Worm (Caenorhabditis elegans) whole organism, midembryonic: ENCODE results near the gene str-264.

ENCODE experiments used
- T22C8.4 ChIP-seq: fragments of 200-800 bp; sonication (Bioruptor generic); IDR thresholded peaks from 2 replicates; pipeline ENCODE4 v1.3.6; 2022; ENCODE audit warnings: missing genetic modification characterization, missing compliant biosample characterization
- cog-1 ChIP-seq: sonication (generic microtip); optimal IDR thresholded peaks from 2 replicates; lab custom pipeline; 2016; ENCODE audit warnings: missing genetic modification characterization, missing compliant biosample characterization
- flt-1 ChIP-seq: fragments of 200-800 bp; sonication (Bioruptor generic); IDR thresholded peaks from 2 replicates; pipeline ENCODE4 v1.3.6; 2022; ENCODE audit warnings: missing genetic modification characterization, missing compliant biosample characterization
- klf-2 ChIP-seq: fragments of 200-800 bp; sonication (Bioruptor generic); conservative IDR thresholded peaks from 2 replicates; pipeline ENCODE4 v1.3.6; 2022; ENCODE audit warnings: missing genetic modification reagents, missing genetic modification characterization, missing compliant biosample characterization
- med-1 ChIP-seq: sonication (generic microtip); optimal IDR thresholded peaks from 2 replicates; lab custom pipeline; 2017; ENCODE audit warnings: missing genetic modification characterization, mild to moderate bottlenecking, missing compliant biosample characterization, antibody characterized with exemption, missing genetic modification reagents; ENCODE audit not compliant: insufficient read depth
- ref-1 ChIP-seq: fragments of 200-800 bp; sonication (Bioruptor generic); conservative IDR thresholded peaks from 2 replicates; pipeline ENCODE4 v1.3.6; 2022; ENCODE audit warnings: missing genetic modification reagents, missing genetic modification characterization, missing compliant biosample characterization
- tab-1 ChIP-seq: fragments of 200-800 bp; sonication (Bioruptor generic); IDR thresholded peaks from 2 replicates; pipeline ENCODE4 v1.3.6; 2022; ENCODE audit warnings: missing genetic modification characterization, missing compliant biosample characterization
- ztf-23 ChIP-seq: fragments of 200-800 bp; sonication (Bioruptor generic); IDR thresholded peaks from 2 replicates; pipeline ENCODE4 v1.3.6; 2022; ENCODE audit warnings: missing genetic modification reagents, missing genetic modification characterization, missing compliant biosample characterization
- ztf-29 ChIP-seq: fragments of 200-800 bp; sonication (Bioruptor generic); IDR thresholded peaks from 2 replicates; pipeline ENCODE4 v1.3.6; 2022; ENCODE audit warnings: missing genetic modification reagents, missing genetic modification characterization, missing compliant biosample characterization

Gene str-264

DNA sequence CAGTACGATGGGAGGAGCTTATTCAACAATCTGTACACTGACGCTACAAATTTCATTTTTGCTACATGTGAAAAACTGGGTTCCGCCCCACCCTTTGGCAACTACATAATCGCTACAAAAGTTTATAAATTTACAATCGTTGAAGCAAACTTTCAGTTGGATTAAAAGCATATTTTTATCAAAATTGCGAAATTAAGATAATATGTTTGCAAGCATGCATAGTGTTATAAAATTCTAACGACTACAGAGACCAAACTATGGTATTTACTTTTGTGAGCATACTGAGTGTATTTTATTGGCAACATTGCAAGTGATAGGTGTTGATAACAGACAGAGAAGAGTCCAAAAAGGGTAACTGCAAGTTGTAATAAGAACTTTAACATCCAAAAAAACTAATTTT, 13.8 kb downstream of the str-264 start, which contains the start of gene C06B8.2:
Gene C06B8.2 (minus strand): TSS at position 153 of the 400 bp plus-strand sequence.
- no peak for TF ChIP-seq klf-2 (GFP tag; lab: Robert Waterston, UW)
- no peak for TF ChIP-seq cog-1
- no peak for TF ChIP-seq ztf-23 (GFP tag; lab: Robert Waterston, UW)
- TF ChIP-seq med-1 (GFP tag; lab: Kevin White, UChicago) = no peak
- TF ChIP-seq tab-1 = no peak

DNA sequence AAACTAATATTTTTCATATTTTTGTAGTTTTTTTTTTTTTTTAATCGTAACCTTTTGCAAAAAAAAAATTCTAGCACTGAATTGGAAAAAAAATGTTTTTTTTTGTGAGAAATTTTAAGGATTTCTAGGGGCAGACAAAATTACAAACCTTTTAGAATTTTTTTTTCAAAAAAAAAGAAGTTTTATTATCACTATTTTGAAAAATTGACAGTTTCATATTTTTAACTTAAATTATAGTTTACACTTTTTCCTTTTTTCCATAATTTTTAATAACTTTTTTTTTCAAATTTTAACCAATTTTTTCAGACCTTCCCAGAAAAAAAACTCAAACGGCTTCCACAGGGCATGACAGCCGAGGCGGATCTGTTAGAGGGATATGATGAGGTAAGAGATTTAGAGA, 21.4 kb downstream of the str-264 start, which contains the start of gene dpf-1:
Gene dpf-1 (plus strand): TSS at position 301 of the 400 bp plus-strand sequence.
- no peak for TF ChIP-seq med-1 (GFP tag; lab: Kevin White, UChicago)

DNA sequence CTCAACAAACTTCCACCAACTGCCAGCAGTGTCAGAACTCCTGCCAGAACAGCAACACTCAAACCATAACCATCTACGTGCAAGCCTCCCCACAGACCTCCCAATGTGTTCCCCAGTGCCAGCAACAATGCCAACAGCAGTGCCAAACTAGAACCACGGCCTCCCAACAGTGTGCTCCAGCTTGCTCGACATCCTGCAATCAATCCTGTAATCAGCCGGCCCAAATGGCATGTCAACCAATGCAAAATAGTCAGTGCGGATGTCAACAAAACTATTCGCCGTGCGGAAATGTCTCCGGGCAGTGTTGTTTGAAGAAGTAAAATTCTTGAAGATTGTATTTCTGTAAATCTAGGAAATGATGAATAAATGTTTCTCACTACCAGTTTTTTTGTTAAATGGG, 25.7 kb downstream of the str-264 start:
- TF ChIP-seq T22C8.4 (GFP tag; lab: Robert Waterston, UW) = no peak
- no peak for TF ChIP-seq ref-1 (GFP tag; lab: Robert Waterston, UW)
- TF ChIP-seq flt-1 (GFP tag; lab: Robert Waterston, UW) = no peak
- TF ChIP-seq tab-1 = no peak
- TF ChIP-seq cog-1 = no peak
- no peak for TF ChIP-seq med-1 (GFP tag; lab: Kevin White, UChicago)
- TF ChIP-seq ztf-23 (GFP tag; lab: Robert Waterston, UW) = no peak
- TF ChIP-seq ztf-29 (GFP tag; lab: Robert Waterston, UW) = no peak

DNA sequence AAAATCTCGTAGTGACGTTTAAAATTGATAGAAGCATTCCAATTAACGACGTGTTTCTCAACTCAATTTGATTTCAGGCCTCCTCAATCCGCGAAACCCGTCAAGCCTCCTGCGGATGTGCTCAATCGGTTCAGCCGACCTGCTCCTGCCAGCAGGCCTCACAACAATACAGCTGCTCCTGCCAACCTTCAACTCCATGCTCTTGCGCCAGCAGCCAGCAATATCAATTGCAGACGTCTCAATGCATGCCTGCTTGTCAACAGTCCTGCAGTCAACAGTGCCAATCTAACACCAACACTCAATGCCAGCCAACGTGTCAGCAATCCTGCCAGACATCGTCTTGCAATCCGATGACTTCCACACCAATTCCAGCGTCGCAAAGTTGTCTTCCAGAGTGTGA, 26.4 kb downstream of the str-264 start:
- TF ChIP-seq T22C8.4 (GFP tag; lab: Robert Waterston, UW) = no peak

DNA sequence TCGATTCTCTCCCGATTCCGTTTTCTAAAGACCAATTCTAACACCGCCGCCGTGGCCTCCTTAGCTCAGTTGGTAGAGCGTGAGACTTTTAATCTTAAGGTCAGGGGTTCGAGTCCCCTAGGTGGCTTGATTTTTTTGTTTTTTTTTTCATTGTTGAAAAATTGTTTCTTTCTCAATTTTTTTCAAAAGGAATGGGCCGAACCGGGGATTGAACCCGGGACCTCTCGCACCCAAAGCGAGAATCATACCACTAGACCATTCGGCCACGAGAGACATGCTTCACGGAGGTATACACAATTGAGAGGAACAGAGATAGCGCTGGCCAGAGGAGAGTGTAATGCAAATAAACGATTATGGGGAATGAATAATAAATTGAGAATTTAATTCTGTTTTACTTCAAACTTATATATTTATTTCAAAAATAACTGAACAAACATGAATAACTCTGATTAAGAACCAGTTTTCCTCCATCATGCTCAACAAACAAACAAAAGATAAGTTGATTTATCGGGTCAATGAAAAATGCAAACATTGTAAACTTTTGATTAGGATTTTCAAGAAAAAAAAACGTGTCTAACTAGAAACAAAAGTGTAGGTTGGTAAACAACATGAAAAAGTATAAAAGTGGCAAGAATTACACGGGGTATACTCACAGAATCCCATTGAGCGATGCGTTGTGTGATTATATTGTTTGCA, 27.2 kb downstream of the str-264 start, which contains the start of gene pqn-71:
Gene pqn-71 (plus strand): TSS at position 646 of the 696 bp plus-strand sequence.
- TF ChIP-seq ref-1 (GFP tag; lab: Robert Waterston, UW) (peak; percentile 77; the same call in 1 of the 2 replicates), cog-1 (peak; percentile 91), ztf-23 (GFP tag; lab: Robert Waterston, UW) (peak; percentile 90), med-1 (GFP tag; lab: Kevin White, UChicago) (peak; percentile 68), tab-1 (peak; percentile 92; the same call in 1 of the 2 replicates), flt-1 (GFP tag; lab: Robert Waterston, UW) (peak; percentile 91), klf-2 (GFP tag; lab: Robert Waterston, UW) (peak; percentile 88; the same call in 1 of the 2 replicates), ztf-29 (GFP tag; lab: Robert Waterston, UW) (peak; percentile 83; the same call in 1 of the 2 replicates), T22C8.4 (GFP tag; lab: Robert Waterston, UW) (peak; percentile 77)

DNA sequence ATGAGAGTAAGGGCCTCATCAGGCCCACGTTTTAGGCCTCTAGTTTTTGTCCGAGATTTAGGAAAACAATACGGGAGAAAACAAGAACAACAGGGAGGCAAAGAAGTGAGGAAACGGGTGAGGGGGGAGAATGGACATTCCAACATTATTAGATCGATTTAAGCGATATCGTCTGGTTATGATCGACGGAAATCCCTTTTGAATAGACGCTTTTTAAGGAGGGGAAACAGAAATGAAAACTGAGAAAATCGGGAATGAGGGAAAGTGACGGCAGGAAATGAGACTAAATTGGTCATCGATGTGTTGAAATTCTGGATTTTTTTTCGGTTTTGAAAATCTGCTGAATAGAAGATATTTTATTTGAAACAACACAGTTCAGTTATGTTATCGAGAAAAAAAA, 28.0 kb downstream of the str-264 start, which contains the start of gene rocf-1:
Gene rocf-1 (minus strand): TSS at position 101 of the 400 bp plus-strand sequence.
- no peak for TF ChIP-seq ztf-23 (GFP tag; lab: Robert Waterston, UW)
- no peak for TF ChIP-seq T22C8.4 (GFP tag; lab: Robert Waterston, UW)
- TF ChIP-seq klf-2 (GFP tag; lab: Robert Waterston, UW) = no peak
- TF ChIP-seq tab-1 = no peak
- TF ChIP-seq med-1 (GFP tag; lab: Kevin White, UChicago) = no peak
- no peak for TF ChIP-seq cog-1
- TF ChIP-seq ref-1 (GFP tag; lab: Robert Waterston, UW) = no peak

DNA sequence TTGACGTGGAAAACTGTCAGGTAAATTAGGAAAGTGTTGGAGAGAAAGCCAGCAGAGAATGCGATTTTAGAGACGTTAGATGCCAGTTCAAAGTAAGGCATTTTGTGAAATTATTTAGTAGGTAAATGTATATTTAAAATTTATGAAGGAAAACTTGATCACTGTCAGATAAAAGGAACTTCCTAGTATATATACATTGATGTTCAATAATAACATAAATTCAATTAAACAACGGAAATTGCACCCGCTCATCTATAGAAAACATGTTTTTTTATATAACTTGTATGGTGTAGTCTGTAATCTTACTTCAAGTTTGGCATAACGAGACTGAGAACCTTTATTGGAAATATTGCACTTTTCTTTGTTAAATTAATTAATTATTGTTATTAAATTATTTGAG, 33.3 kb downstream of the str-264 start, which contains the start of gene str-71:
Gene str-71 (minus strand): TSS at position 101 of the 400 bp plus-strand sequence.
- TF ChIP-seq cog-1 (no peak), klf-2 (GFP tag; lab: Robert Waterston, UW) (no peak), ztf-29 (GFP tag; lab: Robert Waterston, UW) (no peak), med-1 (GFP tag; lab: Kevin White, UChicago) (no peak), ref-1 (GFP tag; lab: Robert Waterston, UW) (no peak), ztf-23 (GFP tag; lab: Robert Waterston, UW) (no peak), flt-1 (GFP tag; lab: Robert Waterston, UW) (no peak)

DNA sequence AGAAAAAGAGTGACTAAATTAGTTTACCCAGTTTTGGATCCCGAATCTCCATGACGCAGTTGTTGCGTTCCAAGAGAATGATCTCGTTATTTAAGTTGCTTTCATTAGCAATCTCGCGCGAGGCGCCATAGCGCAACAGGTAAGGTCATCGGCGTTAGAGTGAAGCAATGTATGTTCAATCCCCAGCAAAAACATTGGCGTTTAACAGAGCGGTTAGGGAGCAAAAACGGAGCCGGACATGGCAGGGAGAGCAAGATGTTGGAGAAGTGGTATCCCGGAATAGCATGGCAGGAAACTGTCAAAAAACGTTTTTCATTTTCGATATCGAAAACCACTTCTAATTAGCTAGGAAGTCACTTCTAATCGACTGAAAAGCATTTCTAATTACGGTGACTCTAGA, 38.1 kb downstream of the str-264 start:
- TF ChIP-seq T22C8.4 (GFP tag; lab: Robert Waterston, UW) (no peak), ztf-23 (GFP tag; lab: Robert Waterston, UW) (0 out of 2 replicates have a peak, but pooled peaks have one; percentile 26)

DNA sequence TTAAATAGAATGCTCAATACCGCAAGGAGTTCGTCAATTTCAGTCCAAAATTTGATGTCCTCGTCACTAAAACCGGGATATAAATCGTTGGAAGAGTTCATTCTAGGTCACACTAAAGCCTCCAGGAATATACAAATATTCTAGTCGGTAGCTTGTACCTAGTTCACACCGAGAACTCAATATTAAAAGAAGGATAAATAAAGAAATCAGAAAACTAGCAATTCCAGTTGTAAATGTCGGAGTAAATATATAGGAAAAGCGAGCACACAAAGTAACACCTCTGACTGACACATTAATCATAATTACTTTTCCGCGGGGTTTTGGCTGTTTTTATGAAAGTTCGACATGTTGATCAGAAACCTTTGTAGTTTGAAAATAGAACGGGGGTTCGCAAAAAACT, 41.0 kb downstream of the str-264 start, which contains the start of gene srw-33:
Gene srw-33 (minus strand): TSS at position 101 of the 400 bp plus-strand sequence.
- TF ChIP-seq T22C8.4 (GFP tag; lab: Robert Waterston, UW) (no peak), klf-2 (GFP tag; lab: Robert Waterston, UW) (no peak), med-1 (GFP tag; lab: Kevin White, UChicago) (no peak), tab-1 (no peak), cog-1 (no peak), ztf-29 (GFP tag; lab: Robert Waterston, UW) (no peak), ref-1 (GFP tag; lab: Robert Waterston, UW) (no peak), ztf-23 (GFP tag; lab: Robert Waterston, UW) (no peak), flt-1 (GFP tag; lab: Robert Waterston, UW) (no peak)

DNA sequence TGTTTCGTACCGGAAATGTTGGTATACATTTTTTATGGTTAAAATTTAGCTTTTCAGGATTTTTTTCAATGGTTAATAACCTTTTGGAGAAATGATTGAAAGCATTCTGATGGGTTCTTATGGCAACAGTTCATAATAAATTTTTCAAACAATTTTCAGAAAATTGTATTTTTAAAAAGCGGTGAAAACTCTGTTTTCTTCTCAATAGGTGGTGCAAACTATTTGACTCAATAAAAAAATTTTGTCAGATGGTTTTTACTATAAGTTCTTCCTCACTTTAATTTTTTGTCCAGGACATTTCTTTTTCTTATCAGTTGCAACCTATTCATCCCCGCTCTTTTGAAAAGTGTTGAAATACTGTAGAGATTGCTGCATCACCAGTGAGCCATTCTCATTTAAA, 43.6 kb downstream of the str-264 start, which contains the start of gene T26H5.14:
Gene T26H5.14 (plus strand): TSS at position 301 of the 400 bp plus-strand sequence.
- no peak for TF ChIP-seq cog-1
- TF ChIP-seq T22C8.4 (GFP tag; lab: Robert Waterston, UW) = no peak
- no peak for TF ChIP-seq ztf-23 (GFP tag; lab: Robert Waterston, UW)
- TF ChIP-seq klf-2 (GFP tag; lab: Robert Waterston, UW) = no peak
- TF ChIP-seq tab-1 = no peak
- no peak for TF ChIP-seq med-1 (GFP tag; lab: Kevin White, UChicago)
- TF ChIP-seq ztf-29 (GFP tag; lab: Robert Waterston, UW) = no peak
- no peak for TF ChIP-seq flt-1 (GFP tag; lab: Robert Waterston, UW)
- no peak for TF ChIP-seq ref-1 (GFP tag; lab: Robert Waterston, UW)
